Fruit fly (Drosophila melanogaster) whole organism, prepupa: ENCODE data around the gene RpL27.
A peak's percentile ranks its signal among the peaks of the same experiment; 100 is the strongest.

Experiments
- Blimp-1 ChIP-seq: fragments of 200-800 bp; sonication (Bioruptor generic); optimal IDR thresholded peaks from 3 replicates; lab custom pipeline; 2017; ENCODE audit warnings: missing biosample characterization, missing genetic modification characterization, mild to moderate bottlenecking, moderate library complexity, missing genetic modification reagents
- CG10631 ChIP-seq: fragments of 200-800 bp; sonication (Bioruptor generic); optimal IDR thresholded peaks from 2 replicates; lab custom pipeline; 2016; ENCODE audit warnings: missing biosample characterization, missing genetic modification characterization
- CG10669 ChIP-seq: fragments of 200-800 bp; sonication (Bioruptor generic); optimal IDR thresholded peaks from 3 replicates; lab custom pipeline; 2018; ENCODE audit warnings: missing biosample characterization, mild to moderate bottlenecking, missing genetic modification characterization, moderate library complexity
- CG11294 ChIP-seq: fragments of 200-800 bp; sonication (Bioruptor generic); IDR thresholded peaks from 2 replicates; pipeline ENCODE4 v1.3.6; 2022; ENCODE audit warnings: missing biosample characterization, missing genetic modification characterization
- CG11902 ChIP-seq: fragments of 200-800 bp; sonication (Bioruptor generic); optimal IDR thresholded peaks from 3 replicates; lab custom pipeline; 2016; ENCODE audit warnings: missing biosample characterization, missing genetic modification characterization
- CG15336 ChIP-seq: fragments of 200-800 bp; sonication (Bioruptor generic); IDR thresholded peaks from 2 replicates; pipeline ENCODE4 v1.3.6; 2022; ENCODE audit warnings: missing biosample characterization, missing genetic modification characterization
- CG1621 ChIP-seq: fragments of 200-800 bp; sonication (Bioruptor generic); optimal IDR thresholded peaks from 3 replicates; lab custom pipeline; 2018; ENCODE audit warnings: missing biosample characterization, mild to moderate bottlenecking, missing genetic modification characterization
- CG16779 ChIP-seq: fragments of 200-800 bp; sonication (Bioruptor generic); optimal IDR thresholded peaks from 3 replicates; lab custom pipeline; 2017; ENCODE audit warnings: missing biosample characterization, mild to moderate bottlenecking, missing genetic modification characterization
- CG3032 ChIP-seq: fragments of 200-800 bp; optimal IDR thresholded peaks from 2 replicates; lab custom pipeline; 2019; ENCODE audit warnings: missing biosample characterization, mild to moderate bottlenecking, missing genetic modification characterization, moderate library complexity
- CG31627 ChIP-seq: fragments of 200-800 bp; sonication (Bioruptor generic); optimal IDR thresholded peaks from 3 replicates; lab custom pipeline; 2016; ENCODE audit warnings: missing biosample characterization, missing genetic modification characterization
- CG34406 ChIP-seq: fragments of 200-800 bp; sonication (Bioruptor generic); optimal IDR thresholded peaks from 3 replicates; lab custom pipeline; 2016; ENCODE audit warnings: missing biosample characterization, missing genetic modification characterization
- CG3919 ChIP-seq: fragments of 200-800 bp; sonication (Bioruptor generic); optimal IDR thresholded peaks from 3 replicates; lab custom pipeline; 2016; ENCODE audit warnings: missing biosample characterization, missing genetic modification characterization
- CG4318 ChIP-seq: fragments of 200-800 bp; sonication (Bioruptor generic); optimal IDR thresholded peaks from 3 replicates; lab custom pipeline; 2017; ENCODE audit warnings: missing biosample characterization, mild to moderate bottlenecking, missing genetic modification characterization
- CG6163 ChIP-seq: fragments of 200-800 bp; sonication (Bioruptor generic); IDR thresholded peaks from 3 replicates; pipeline ENCODE4 v1.3.6; 2022; ENCODE audit warnings: missing biosample characterization, missing genetic modification characterization
- CG6792 ChIP-seq: fragments of 200-800 bp; sonication (Bioruptor generic); optimal IDR thresholded peaks from 3 replicates; lab custom pipeline; 2016; ENCODE audit warnings: missing biosample characterization, missing genetic modification characterization
- CG6808 ChIP-seq: fragments of 200-800 bp; sonication (Bioruptor generic); optimal IDR thresholded peaks from 3 replicates; lab custom pipeline; 2017; ENCODE audit warnings: missing biosample characterization, missing genetic modification characterization, mild to moderate bottlenecking, moderate library complexity, missing genetic modification reagents
- CG6854 ChIP-seq: fragments of 200-800 bp; sonication (Bioruptor generic); optimal IDR thresholded peaks from 2 replicates; lab custom pipeline; 2017; ENCODE audit warnings: missing biosample characterization, mild to moderate bottlenecking, missing genetic modification characterization
- CG7368 ChIP-seq: fragments of 200-800 bp; sonication (Bioruptor generic); optimal IDR thresholded peaks from 3 replicates; lab custom pipeline; 2016; ENCODE audit warnings: missing biosample characterization, missing genetic modification characterization
- CG8119 ChIP-seq: fragments of 200-800 bp; sonication (Bioruptor generic); IDR thresholded peaks from 3 replicates; pipeline ENCODE4 v1.3.6; 2022; ENCODE audit warnings: missing biosample characterization, missing genetic modification characterization
- CG8632 ChIP-seq: fragments of 200-800 bp; sonication (Bioruptor generic); optimal IDR thresholded peaks from 3 replicates; lab custom pipeline; 2016; ENCODE audit warnings: missing biosample characterization, missing genetic modification characterization
- CG9139 ChIP-seq: fragments of 200-800 bp; sonication (Bioruptor generic); optimal IDR thresholded peaks from 3 replicates; lab custom pipeline; 2017; ENCODE audit warnings: missing biosample characterization, mild to moderate bottlenecking, missing genetic modification characterization
- Eip75B ChIP-seq: fragments of 200-800 bp; sonication (Bioruptor generic); optimal IDR thresholded peaks from 3 replicates; lab custom pipeline; 2016; ENCODE audit warnings: missing biosample characterization, missing genetic modification characterization
- Eip78C ChIP-seq: fragments of 200-800 bp; sonication (Bioruptor generic); peaks from one replicate; lab custom pipeline; 2016; ENCODE audit warnings: missing biosample characterization, missing genetic modification characterization
- Eip93F ChIP-seq: fragments of 200-800 bp; sonication (Bioruptor generic); optimal IDR thresholded peaks from 2 replicates; lab custom pipeline; 2016; ENCODE audit warnings: missing biosample characterization, mild to moderate bottlenecking, missing genetic modification characterization
- Ets21C ChIP-seq: fragments of 200-800 bp; sonication (Bioruptor generic); optimal IDR thresholded peaks from 3 replicates; lab custom pipeline; 2016; ENCODE audit warnings: missing biosample characterization, missing genetic modification characterization
- Ets96B ChIP-seq: fragments of 200-800 bp; optimal IDR thresholded peaks from 2 replicates; lab custom pipeline; 2019; ENCODE audit warnings: missing biosample characterization, mild to moderate bottlenecking, missing genetic modification characterization, moderate library complexity
- Gug ChIP-seq: fragments of 200-800 bp; sonication (Bioruptor generic); IDR thresholded peaks from 2 replicates; pipeline ENCODE4 v1.3.6; 2022; ENCODE audit warnings: missing biosample characterization, missing genetic modification characterization
- Hr39 ChIP-seq: fragments of 200-800 bp; sonication (Bioruptor generic); optimal IDR thresholded peaks from 2 replicates; lab custom pipeline; 2016; ENCODE audit warnings: missing biosample characterization, missing genetic modification characterization
- Hr4 ChIP-seq: fragments of 200-800 bp; sonication (Bioruptor generic); optimal IDR thresholded peaks from 3 replicates; lab custom pipeline; 2016; ENCODE audit warnings: missing biosample characterization, missing genetic modification characterization
- Lpt ChIP-seq: fragments of 200-800 bp; sonication (Bioruptor generic); optimal IDR thresholded peaks from 3 replicates; lab custom pipeline; 2016; ENCODE audit warnings: missing biosample characterization, missing genetic modification characterization
- Met ChIP-seq: fragments of 200-800 bp; sonication (Bioruptor generic); optimal IDR thresholded peaks from 3 replicates; lab custom pipeline; 2016; ENCODE audit warnings: missing biosample characterization, missing genetic modification characterization
- OdsH ChIP-seq: fragments of 200-800 bp; sonication (Bioruptor generic); optimal IDR thresholded peaks from 3 replicates; lab custom pipeline; 2016; ENCODE audit warnings: missing biosample characterization, missing genetic modification characterization
- Smox ChIP-seq: fragments of 200-800 bp; sonication (Bioruptor generic); optimal IDR thresholded peaks from 3 replicates; lab custom pipeline; 2016; ENCODE audit warnings: missing biosample characterization, missing genetic modification characterization
- Sox102F ChIP-seq: fragments of 200-800 bp; sonication (Bioruptor generic); optimal IDR thresholded peaks from 2 replicates; lab custom pipeline; 2016; ENCODE audit warnings: missing biosample characterization, mild to moderate bottlenecking, missing genetic modification characterization
- Sox14 ChIP-seq: fragments of 200-800 bp; sonication (Bioruptor generic); optimal IDR thresholded peaks from 3 replicates; lab custom pipeline; 2016; ENCODE audit warnings: missing biosample characterization, missing genetic modification characterization
- Sox15 ChIP-seq: fragments of 200-800 bp; sonication (Bioruptor generic); optimal IDR thresholded peaks from 3 replicates; lab custom pipeline; 2016; ENCODE audit warnings: missing biosample characterization, missing genetic modification characterization
- acj6 ChIP-seq: fragments of 200-800 bp; sonication (Bioruptor generic); optimal IDR thresholded peaks from 3 replicates; lab custom pipeline; 2016; ENCODE audit warnings: missing biosample characterization, missing genetic modification characterization
- cyc ChIP-seq: fragments of 200-800 bp; sonication (Bioruptor generic); optimal IDR thresholded peaks from 3 replicates; lab custom pipeline; 2016; ENCODE audit warnings: missing biosample characterization, missing genetic modification characterization
- dac ChIP-seq: fragments of 200-800 bp; sonication (Bioruptor generic); optimal IDR thresholded peaks from 2 replicates; lab custom pipeline; 2017; ENCODE audit warnings: missing biosample characterization, mild to moderate bottlenecking, missing genetic modification characterization
- dsx ChIP-seq: fragments of 200-800 bp; optimal IDR thresholded peaks from 3 replicates; lab custom pipeline; 2019; ENCODE audit warnings: missing biosample characterization, mild to moderate bottlenecking, missing genetic modification characterization, moderate library complexity; ENCODE audit not compliant: poor library complexity, severe bottlenecking
- esn ChIP-seq: fragments of 200-800 bp; sonication (Bioruptor generic); optimal IDR thresholded peaks from 2 replicates; lab custom pipeline; 2016; ENCODE audit warnings: missing biosample characterization, mild to moderate bottlenecking, missing genetic modification characterization, moderate library complexity
- fd59A ChIP-seq: fragments of 200-800 bp; sonication (Bioruptor generic); optimal IDR thresholded peaks from 2 replicates; lab custom pipeline; 2017; ENCODE audit warnings: missing biosample characterization, mild to moderate bottlenecking, missing genetic modification characterization, missing genetic modification reagents
- fd85E ChIP-seq: fragments of 200-800 bp; sonication (Bioruptor generic); optimal IDR thresholded peaks from 3 replicates; lab custom pipeline; 2016; ENCODE audit warnings: missing biosample characterization, missing genetic modification characterization
- fkh ChIP-seq: fragments of 200-800 bp; sonication (Bioruptor generic); optimal IDR thresholded peaks from 3 replicates; lab custom pipeline; 2017; ENCODE audit warnings: missing biosample characterization, mild to moderate bottlenecking, missing genetic modification characterization, moderate library complexity
- lz ChIP-seq: fragments of 200-800 bp; sonication (Bioruptor generic); optimal IDR thresholded peaks from 3 replicates; lab custom pipeline; 2016; ENCODE audit warnings: missing biosample characterization, missing genetic modification characterization
- net ChIP-seq: fragments of 200-800 bp; sonication (Bioruptor generic); optimal IDR thresholded peaks from 3 replicates; lab custom pipeline; 2016; ENCODE audit warnings: missing biosample characterization, missing genetic modification characterization
- pdm3 ChIP-seq: fragments of 200-800 bp; sonication (Bioruptor generic); optimal IDR thresholded peaks from 3 replicates; lab custom pipeline; 2016; ENCODE audit warnings: missing biosample characterization, missing genetic modification characterization
- salr ChIP-seq, 2 experiments: fragments of 200-800 bp; sonication (Bioruptor generic); optimal IDR thresholded peaks; 3 replicates each; lab custom pipeline; 2016 to 2018; ENCODE audit warnings: missing biosample characterization in 2 of 2, missing genetic modification characterization in 2 of 2, mild to moderate bottlenecking in 1 of 2
- ss ChIP-seq, 2 experiments: fragments of 200-800 bp; sonication (Bioruptor generic); optimal IDR thresholded peaks; 2 replicates in 1 of 2; 3 replicates in 1 of 2; lab custom pipeline; 2017 to 2018; ENCODE audit warnings: mild to moderate bottlenecking in 2 of 2, missing biosample characterization in 2 of 2, missing genetic modification characterization in 2 of 2, moderate library complexity in 1 of 2
- svp ChIP-seq: fragments of 200-800 bp; sonication (Bioruptor generic); peaks from one replicate; lab custom pipeline; 2016; ENCODE audit warnings: missing biosample characterization, missing genetic modification characterization
- topi ChIP-seq: fragments of 200-800 bp; sonication (Bioruptor generic); optimal IDR thresholded peaks from 3 replicates; lab custom pipeline; 2016; ENCODE audit warnings: missing biosample characterization, missing genetic modification characterization
- vri ChIP-seq: fragments of 200-800 bp; sonication (Bioruptor generic); optimal IDR thresholded peaks from 3 replicates; lab custom pipeline; 2016; ENCODE audit warnings: missing biosample characterization, mild to moderate bottlenecking, missing genetic modification characterization

RpL27 gene

dm6 chr3R:25684859-25685258 is at the start of gene RpL27:
Gene RpL27 (minus strand): TSS chr3R:25685051.
- TF ChIP-seq CG15336 = peak; percentile 21; the same call in 1 of the 2 replicates
- no peak for TF ChIP-seq dsx
- TF ChIP-seq Eip75B (GFP tag; lab: Kevin White, UChicago) = peak; percentile 71
- no peak for TF ChIP-seq CG8119 (GFP tag; lab: Robert Waterston, UW)
- peak; percentile 81 for TF ChIP-seq topi
- TF ChIP-seq vri (GFP tag; lab: Kevin White, UChicago) = peak; percentile 80
- TF ChIP-seq Gug (GFP tag; lab: Robert Waterston, UW) = no peak
- peak; percentile 75 for TF ChIP-seq CG9139 (GFP tag; lab: Kevin White, UChicago)
- peak; percentile 61 for TF ChIP-seq CG6792 (GFP tag; lab: Kevin White, UChicago)
- peak; percentile 52 for TF ChIP-seq CG3032 (tag; lab: Kevin White, UChicago)
- TF ChIP-seq CG16779 (tag; lab: Kevin White, UChicago) = no peak
- peak; percentile 70 for TF ChIP-seq cyc (GFP tag; lab: Kevin White, UChicago)
- peak; percentile 83 for TF ChIP-seq esn (GFP tag; lab: Kevin White, UChicago)
- TF ChIP-seq CG10631 (GFP tag; lab: Kevin White, UChicago) = no peak
- peak; percentile 55 for TF ChIP-seq CG10669
- TF ChIP-seq ss (GFP tag; optimal IDR thresholded peaks at IDR 0.05; lab: Kevin White, UChicago) = peak; percentile 65 to 81
- TF ChIP-seq dac = no peak
- peak; percentile 56 for TF ChIP-seq CG31627 (GFP tag; lab: Kevin White, UChicago)
- TF ChIP-seq Blimp-1 = peak; percentile 66
- TF ChIP-seq CG7368 (GFP tag; lab: Kevin White, UChicago) = peak; percentile 61
- TF ChIP-seq fd85E (GFP tag; lab: Kevin White, UChicago) = peak; percentile 80
- peak; percentile 78 for TF ChIP-seq lz (GFP tag; lab: Kevin White, UChicago)
- no peak for TF ChIP-seq CG8632 (GFP tag; lab: Kevin White, UChicago)
- peak; percentile 58 for TF ChIP-seq Hr39
- TF ChIP-seq Sox102F (GFP tag; lab: Kevin White, UChicago) = peak; percentile 76
- peak; percentile 58 for TF ChIP-seq Sox14
- peak; percentile 67 for TF ChIP-seq OdsH (GFP tag; lab: Kevin White, UChicago)
- peak in 1 of 2 experiments; percentile 54 for TF ChIP-seq salr (GFP tag; optimal IDR thresholded peaks at IDR 0.05; lab: Kevin White, UChicago)
- peak; percentile 39 for TF ChIP-seq Ets96B (tag; lab: Kevin White, UChicago)
- no peak for TF ChIP-seq fkh (GFP tag; lab: Kevin White, UChicago)
- peak; percentile 62 for TF ChIP-seq pdm3 (GFP tag; lab: Kevin White, UChicago)
- TF ChIP-seq acj6 (GFP tag; lab: Kevin White, UChicago) = peak; percentile 56
- TF ChIP-seq fd59A (GFP tag; lab: Kevin White, UChicago) = peak; percentile 4
- TF ChIP-seq Smox (GFP tag; lab: Kevin White, UChicago) = peak; percentile 59
- TF ChIP-seq CG34406 = peak; percentile 64
- TF ChIP-seq Lpt = no peak
- TF ChIP-seq CG4318 (GFP tag; lab: Kevin White, UChicago) = no peak
- peak; percentile 93 for TF ChIP-seq CG6854 (GFP tag; lab: Kevin White, UChicago)
- peak; percentile 55 for TF ChIP-seq CG1621 (tag; lab: Kevin White, UChicago)
- TF ChIP-seq CG11902 (GFP tag; lab: Kevin White, UChicago) = no peak
- peak; percentile 94 for TF ChIP-seq Eip78C (GFP tag; lab: Kevin White, UChicago)
- TF ChIP-seq net = peak; percentile 74
- TF ChIP-seq CG6808 (GFP tag; lab: Kevin White, UChicago) = peak; percentile 73
- TF ChIP-seq CG3919 (GFP tag; lab: Kevin White, UChicago) = peak; percentile 75
- peak; percentile 44 for TF ChIP-seq Ets21C
- peak; percentile 75 for TF ChIP-seq Met (GFP tag; lab: Kevin White, UChicago)
- peak; percentile 11 for TF ChIP-seq Hr4 (GFP tag; lab: Kevin White, UChicago)
- peak; percentile 66 for TF ChIP-seq svp (GFP tag; lab: Kevin White, UChicago)
- no peak for TF ChIP-seq CG11294
- peak; percentile 25 for TF ChIP-seq Eip93F (GFP tag; lab: Kevin White, UChicago)
- no peak for TF ChIP-seq Sox15
- TF ChIP-seq CG6163 (GFP tag; lab: Robert Waterston, UW) = peak; percentile 80
